Worm (Caenorhabditis elegans): ENCODE measurements around the gene JC8.4.

The JC8.4 gene

ce11 chrIV:13289321-13289720, 45.8 kb downstream of the JC8.4 start, which contains the start of gene Y67H2A.10 (continued):
- no peak for TF ChIP-seq daf-16 (GFP tag; optimal IDR thresholded peaks at IDR 0.05)
- TF ChIP-seq daf-16 (tag; optimal IDR thresholded peaks at IDR 0.05) = no peak
- TF ChIP-seq fkh-10 (GFP tag; optimal IDR thresholded peaks at IDR 0.05) = no peak
- no peak for TF ChIP-seq mdt-29 (GFP tag; IDR thresholded peaks at IDR 0.05)
- TF ChIP-seq pha-4 (GFP tag; IDR thresholded peaks at IDR 0.05) = no peak
- TF ChIP-seq pha-4 (tag; optimal IDR thresholded peaks at IDR 0.05) = no peak
- no peak for TF ChIP-seq madf-5 (GFP tag; IDR thresholded peaks at IDR 0.05)
- TF ChIP-seq D1046.2 (GFP tag; IDR thresholded peaks at IDR 0.05) = no peak
- TF ChIP-seq F10B5.3 (tag; optimal IDR thresholded peaks at IDR 0.05) = no peak
- no peak for TF ChIP-seq lin-13 (GFP tag; optimal IDR thresholded peaks at IDR 0.05)
- TF ChIP-seq ceh-32 (tag; optimal IDR thresholded peaks at IDR 0.05; ENCODE audit: poor library complexity) = no peak
- TF ChIP-seq php-3 (GFP tag; IDR thresholded peaks at IDR 0.05) = no peak
- no peak for TF ChIP-seq daf-8 (GFP tag; IDR thresholded peaks at IDR 0.05)
- no peak for TF ChIP-seq ctbp-1 (GFP tag; IDR thresholded peaks at IDR 0.05)
- no peak for TF ChIP-seq F26F4.8 (GFP tag; conservative IDR thresholded peaks at IDR 0.05)
- peak in 1 of 2 experiments; percentile 45 for TF ChIP-seq lsy-2 (tag; optimal IDR thresholded peaks at IDR 0.05)
- TF ChIP-seq lin-38 (GFP tag; IDR thresholded peaks at IDR 0.05) = peak; percentile 37; the same call in 1 of the 2 replicates
- TF ChIP-seq nhr-28 (tag; optimal IDR thresholded peaks at IDR 0.05) = no peak
- no peak for TF ChIP-seq T20F7.1 (GFP tag; optimal IDR thresholded peaks at IDR 0.05)
- TF ChIP-seq dve-1 (tag; optimal IDR thresholded peaks at IDR 0.05; ENCODE audit: insufficient read depth) = peak; percentile 8
- TF ChIP-seq zag-1 (tag; optimal IDR thresholded peaks at IDR 0.05) = no peak
- TF ChIP-seq unc-130 (GFP tag; optimal IDR thresholded peaks at IDR 0.05) = no peak

- TF ChIP-seq nhr-77 (tag; optimal IDR thresholded peaks at IDR 0.05) = no peak
- 0 out of 2 replicates have a peak, but pooled peaks have one; percentile 7 for TF ChIP-seq snpc-1.2 (GFP tag; IDR thresholded peaks at IDR 0.05)
Measured at ce11 chrIV:13290239-13290638, 46.8 kb downstream of the JC8.4 start.

Data from whole organism, L4 larva.